Worm (Caenorhabditis elegans) whole organism, L3 larva: ENCODE results near the gene C18E9.7.

ENCODE experiments used
- ZK546.5 ChIP-seq: sonication (generic microtip); optimal IDR thresholded peaks from 2 replicates; lab custom pipeline; 2017; ENCODE audit warnings: missing biosample characterization, missing genetic modification characterization
- aly-2 ChIP-seq: fragments of 150-350 bp; optimal IDR thresholded peaks from 2 replicates; lab custom pipeline; 2014; ENCODE audit warnings: missing biosample characterization, missing genetic modification characterization
- ama-1 ChIP-seq: fragments of 150-350 bp; optimal IDR thresholded peaks from 2 replicates; lab custom pipeline; 2018
- ceh-16 ChIP-seq: sonication (generic microtip); optimal IDR thresholded peaks from 2 replicates; lab custom pipeline; 2017; ENCODE audit warnings: missing biosample characterization, missing genetic modification characterization
- ceh-28 ChIP-seq: fragments of 150-350 bp; optimal IDR thresholded peaks from 2 replicates; lab custom pipeline; 2014; ENCODE audit warnings: missing biosample characterization, missing genetic modification reagents, missing genetic modification characterization
- ceh-82 ChIP-seq: fragments of 150-350 bp; optimal IDR thresholded peaks from 2 replicates; lab custom pipeline; 2014; ENCODE audit warnings: missing biosample characterization, missing genetic modification characterization
- ceh-9 ChIP-seq: sonication (generic microtip); optimal IDR thresholded peaks from 2 replicates; lab custom pipeline; 2018; ENCODE audit warnings: missing biosample characterization, missing genetic modification characterization
- daf-12 ChIP-seq: fragments of 150-350 bp; optimal IDR thresholded peaks from 2 replicates; lab custom pipeline; 2014; ENCODE audit warnings: missing biosample characterization, missing genetic modification reagents, missing genetic modification characterization
- egl-5 ChIP-seq: fragments of 150-350 bp; optimal IDR thresholded peaks from 2 replicates; lab custom pipeline; 2017; ENCODE audit warnings: missing biosample characterization, missing genetic modification reagents, missing genetic modification characterization, inconsistent platforms
- elt-1 ChIP-seq: fragments of 150-350 bp; optimal IDR thresholded peaks from 2 replicates; lab custom pipeline; 2014; ENCODE audit warnings: missing biosample characterization, missing genetic modification characterization
- elt-2 ChIP-seq: sonication (generic microtip); optimal IDR thresholded peaks from 2 replicates; lab custom pipeline; 2016; ENCODE audit warnings: missing genetic modification reagents, mild to moderate bottlenecking, missing genetic modification characterization, missing compliant biosample characterization
- hmg-11 ChIP-seq: sonication (generic microtip); optimal IDR thresholded peaks from 2 replicates; lab custom pipeline; 2016; ENCODE audit warnings: missing genetic modification characterization, missing compliant biosample characterization
- jun-1 ChIP-seq: fragments of 150-350 bp; optimal IDR thresholded peaks from 2 replicates; lab custom pipeline; 2014; ENCODE audit warnings: missing biosample characterization, missing genetic modification reagents, missing genetic modification characterization
- lin-15B ChIP-seq: fragments of 150-350 bp; optimal IDR thresholded peaks from 2 replicates; lab custom pipeline; 2014; ENCODE audit warnings: missing biosample characterization, missing genetic modification characterization
- mdl-1 ChIP-seq: fragments of 150-350 bp; optimal IDR thresholded peaks from 2 replicates; lab custom pipeline; 2014; ENCODE audit warnings: missing biosample characterization, missing genetic modification characterization
- mml-1 ChIP-seq: fragments of 150-350 bp; sonication (generic microtip); optimal IDR thresholded peaks from 3 replicates; lab custom pipeline; 2014; ENCODE audit warnings: missing biosample characterization, missing genetic modification characterization
- nfya-1 ChIP-seq: sonication (generic microtip); optimal IDR thresholded peaks from 2 replicates; lab custom pipeline; 2017; ENCODE audit warnings: missing genetic modification characterization, mild to moderate bottlenecking, missing compliant biosample characterization, antibody characterized with exemption, moderate library complexity; ENCODE audit not compliant: insufficient read depth
- nhr-12 ChIP-seq: fragments of 150-350 bp; optimal IDR thresholded peaks from 2 replicates; lab custom pipeline; 2014; ENCODE audit warnings: missing biosample characterization, missing genetic modification characterization
- nhr-25 ChIP-seq: sonication (generic microtip); optimal IDR thresholded peaks from 2 replicates; lab custom pipeline; 2017; ENCODE audit warnings: missing biosample characterization, missing genetic modification characterization
- nhr-28 ChIP-seq: fragments of 150-350 bp; optimal IDR thresholded peaks from 2 replicates; lab custom pipeline; 2014; ENCODE audit warnings: missing biosample characterization, missing genetic modification characterization
- nhr-43 ChIP-seq: sonication (generic microtip); optimal IDR thresholded peaks from 2 replicates; lab custom pipeline; 2016; ENCODE audit warnings: mild to moderate bottlenecking, missing genetic modification characterization, missing compliant biosample characterization; ENCODE audit not compliant: poor library complexity, severe bottlenecking
- nhr-67 ChIP-seq: fragments of 150-350 bp; optimal IDR thresholded peaks from 2 replicates; lab custom pipeline; 2014; ENCODE audit warnings: missing biosample characterization, missing genetic modification characterization
- nhr-76 ChIP-seq: fragments of 150-350 bp; sonication (generic microtip); optimal IDR thresholded peaks from 5 replicates; lab custom pipeline; 2014; ENCODE audit warnings: missing biosample characterization, missing genetic modification characterization
- nhr-77 ChIP-seq: fragments of 150-350 bp; optimal IDR thresholded peaks from 2 replicates; lab custom pipeline; 2014; ENCODE audit warnings: missing biosample characterization, missing genetic modification characterization
- pha-4 ChIP-seq: fragments of 150-350 bp; optimal IDR thresholded peaks from 2 replicates; lab custom pipeline; 2014; ENCODE audit warnings: missing biosample characterization, missing genetic modification reagents, missing genetic modification characterization
- pqm-1 ChIP-seq: fragments of 150-350 bp; optimal IDR thresholded peaks from 2 replicates; lab custom pipeline; 2017; ENCODE audit warnings: missing biosample characterization, missing genetic modification characterization, inconsistent platforms
- snpc-4 ChIP-seq: fragments of 150-350 bp; optimal IDR thresholded peaks from 2 replicates; lab custom pipeline; 2014; ENCODE audit warnings: missing biosample characterization, missing genetic modification characterization
- unc-62 ChIP-seq: fragments of 150-350 bp; sonication (generic microtip); optimal IDR thresholded peaks from 4 replicates; lab custom pipeline; 2014; ENCODE audit warnings: missing biosample characterization, missing genetic modification reagents, missing genetic modification characterization
- ztf-11 ChIP-seq: fragments of 150-350 bp; optimal IDR thresholded peaks from 2 replicates; lab custom pipeline; 2014; ENCODE audit warnings: missing biosample characterization, missing genetic modification characterization

The C18E9.7 gene

DNA sequence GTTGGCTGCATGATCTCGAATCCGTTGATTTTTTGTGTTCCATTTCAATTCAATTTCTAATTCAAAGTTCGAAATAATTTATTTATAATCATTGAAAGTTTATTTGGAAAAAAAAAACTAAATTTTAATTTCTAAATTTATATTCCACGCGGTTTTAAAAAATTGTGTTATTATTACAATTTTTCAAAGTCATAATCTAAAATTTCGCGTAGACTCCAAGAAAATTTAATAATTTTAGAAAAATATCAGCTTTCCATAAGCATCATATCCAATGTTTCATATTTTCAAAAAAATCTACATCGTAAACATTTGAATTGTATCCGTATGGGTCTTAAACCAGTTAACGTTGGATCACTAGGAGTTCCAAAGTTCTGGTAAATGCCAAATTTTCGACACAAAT lies 17.7 kb upstream of the C18E9.7 start, which contains the start of gene F44G4.5:
Gene F44G4.5, minus strand, starts transcription at position 101 of the 400 bp plus-strand sequence.
- no peak for TF ChIP-seq hmg-11 (tag; lab: Kevin White, UChicago)
- TF ChIP-seq nhr-12 (tag; lab: Kevin White, UChicago): no peak
- no peak for TF ChIP-seq nfya-1 (tag; lab: Kevin White, UChicago)
- no peak for TF ChIP-seq ama-1
- TF ChIP-seq ceh-28 (tag; lab: Kevin White, UChicago): no peak
- no peak for TF ChIP-seq pha-4 (tag; lab: Kevin White, UChicago)
- no peak for TF ChIP-seq egl-5
- no peak for TF ChIP-seq ZK546.5 (tag; lab: Kevin White, UChicago)
- TF ChIP-seq nhr-28 (tag; lab: Kevin White, UChicago): no peak
- no peak for TF ChIP-seq snpc-4 (tag; lab: Kevin White, UChicago)
- TF ChIP-seq ceh-9 (tag; lab: Kevin White, UChicago): no peak
- no peak for TF ChIP-seq nhr-67

DNA sequence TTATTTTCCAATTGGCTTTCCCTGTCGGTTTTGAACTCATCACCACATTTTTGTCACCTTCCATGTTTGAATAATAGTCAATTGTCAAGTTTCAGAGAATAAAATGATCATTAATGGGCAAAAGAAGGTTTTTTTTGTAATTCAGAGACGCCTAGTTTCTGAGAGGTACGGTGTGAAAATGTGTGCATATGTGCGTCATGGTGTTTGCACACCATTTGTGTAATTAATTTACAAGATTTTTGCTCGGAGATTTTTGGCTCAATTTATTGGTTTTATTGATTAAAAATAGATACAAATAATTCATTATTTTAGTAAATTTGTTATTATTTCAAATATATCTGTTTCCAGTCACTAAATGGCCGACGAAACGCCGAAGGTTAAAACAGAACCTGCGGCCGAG lies 14.9 kb upstream of the C18E9.7 start, which contains the start of the genes F44G4.3 and tdp-1:
Gene F44G4.3, minus strand, starts transcription at position 184 of the 400 bp plus-strand sequence.
Gene tdp-1, plus strand, starts transcription at position 347 of the 400 bp plus-strand sequence.
- TF ChIP-seq pha-4 (tag; lab: Kevin White, UChicago) (peak; percentile 51), nfya-1 (tag; lab: Kevin White, UChicago) (peak; percentile 66), snpc-4 (tag; lab: Kevin White, UChicago) (no peak)

DNA sequence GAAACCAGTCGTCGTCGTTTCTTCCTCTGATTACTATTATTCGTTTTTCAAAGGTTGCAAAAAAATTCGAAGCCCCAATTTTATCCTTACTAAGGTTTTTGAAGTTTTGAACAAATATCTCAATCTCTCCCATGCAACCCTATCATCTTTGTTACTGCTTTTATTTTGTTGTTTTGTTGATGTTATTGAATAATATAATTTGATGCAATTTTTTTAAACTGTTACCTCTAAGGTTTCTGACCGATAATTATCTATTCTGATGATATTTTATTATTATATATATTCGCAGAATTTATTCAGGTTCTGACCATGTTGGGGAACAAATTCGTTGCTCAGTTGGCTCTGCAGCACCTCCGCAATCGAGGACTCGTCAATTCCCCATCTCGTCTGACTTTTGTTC lies 13.5 kb upstream of the C18E9.7 start, which contains the start of gene ndub-2:
Gene ndub-2, plus strand, starts transcription at position 301 of the 400 bp plus-strand sequence.
- TF ChIP-seq nhr-12 (tag; lab: Kevin White, UChicago): no peak
- TF ChIP-seq hmg-11 (tag; lab: Kevin White, UChicago): no peak
- TF ChIP-seq pqm-1 (tag; lab: Kevin White, UChicago): no peak
- no peak for TF ChIP-seq jun-1 (tag; lab: Kevin White, UChicago)
- TF ChIP-seq ceh-82 (tag; lab: Kevin White, UChicago): no peak
- TF ChIP-seq nhr-25 (tag; lab: Kevin White, UChicago): no peak
- TF ChIP-seq elt-1: no peak
- TF ChIP-seq pha-4 (tag; lab: Kevin White, UChicago): no peak
- TF ChIP-seq elt-2 (tag; lab: Kevin White, UChicago): no peak
- TF ChIP-seq egl-5: no peak
- no peak for TF ChIP-seq nhr-28 (tag; lab: Kevin White, UChicago)

DNA sequence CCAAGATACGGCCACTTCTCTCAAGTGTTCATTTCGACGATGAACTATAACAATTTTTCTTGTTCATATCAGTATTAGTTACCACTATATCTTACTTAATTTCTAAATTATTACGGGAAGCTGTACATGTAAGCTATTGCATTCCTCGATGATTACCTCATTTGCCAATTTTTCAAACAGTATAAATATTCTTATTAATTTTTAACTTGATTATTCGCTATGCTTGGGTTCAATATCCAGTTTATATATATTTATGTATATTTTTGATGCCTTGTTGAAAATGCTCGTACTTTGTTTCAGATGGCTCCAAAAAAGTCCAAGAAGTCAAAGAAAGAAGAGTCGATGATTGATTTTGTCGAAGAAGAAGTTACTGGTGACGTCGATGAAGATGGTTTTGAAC lies 11.8 kb upstream of the C18E9.7 start, which contains the start of gene F44G4.1:
Gene F44G4.1, plus strand, starts transcription at position 301 of the 400 bp plus-strand sequence.
- TF ChIP-seq mdl-1 (tag; lab: Kevin White, UChicago) (no peak), nhr-77 (tag; lab: Kevin White, UChicago) (no peak), elt-1 (no peak), aly-2 (tag; lab: Kevin White, UChicago) (no peak), unc-62 (no peak), ceh-9 (tag; lab: Kevin White, UChicago) (no peak), nhr-67 (no peak), nhr-43 (no peak)

DNA sequence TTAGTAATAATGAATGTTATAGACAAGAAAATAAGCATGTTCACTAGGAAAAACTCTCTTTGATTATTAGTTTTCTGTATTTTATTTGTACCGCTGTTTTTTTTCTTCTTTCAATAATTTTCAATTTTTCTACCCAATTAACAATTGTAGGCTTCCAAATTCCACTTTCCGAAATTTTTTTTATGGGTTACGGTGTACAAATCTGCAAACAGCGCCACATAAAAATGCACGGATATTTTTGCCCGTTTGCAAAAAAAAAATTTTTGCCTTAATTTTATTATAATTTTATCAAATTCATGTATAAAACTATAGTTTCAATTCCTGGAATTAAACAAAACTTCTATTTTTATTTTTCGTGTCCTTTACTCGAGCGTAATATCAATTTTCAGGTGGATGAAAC lies 10.2 kb upstream of the C18E9.7 start, which contains the start of gene ooc-5:
Gene ooc-5, plus strand, starts transcription at position 381 of the 400 bp plus-strand sequence.
- no peak for TF ChIP-seq nhr-28 (tag; lab: Kevin White, UChicago)
- no peak for TF ChIP-seq mml-1 (tag; lab: Kevin White, UChicago)
- TF ChIP-seq nfya-1 (tag; lab: Kevin White, UChicago): peak; percentile 42
- peak; percentile 44 for TF ChIP-seq pha-4 (tag; lab: Kevin White, UChicago)
- peak; percentile 44 for TF ChIP-seq egl-5

DNA sequence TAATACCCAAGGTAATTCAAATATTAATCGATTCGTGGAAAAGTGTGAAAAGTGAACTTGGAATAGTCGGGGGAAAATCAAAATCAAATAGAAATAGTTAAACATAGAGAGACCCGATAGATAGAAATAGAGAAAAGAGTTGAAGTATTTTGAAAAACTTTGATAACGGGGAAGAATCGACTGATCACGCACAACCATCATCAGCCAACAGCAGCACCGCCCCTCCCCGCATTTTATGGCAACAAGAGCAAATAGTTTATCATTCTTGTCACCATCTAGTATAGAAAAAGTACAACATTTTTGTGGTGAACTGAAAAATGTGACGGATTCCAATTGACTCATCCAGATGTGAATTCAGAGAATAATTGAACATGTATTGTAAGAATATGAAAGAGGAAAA lies 9.0 kb upstream of the C18E9.7 start:
- TF ChIP-seq elt-2 (tag; lab: Kevin White, UChicago) (peak; percentile 71), pqm-1 (tag; lab: Kevin White, UChicago) (peak; percentile 68), ztf-11 (tag; lab: Kevin White, UChicago) (no peak), daf-12 (tag; lab: Kevin White, UChicago) (no peak), hmg-11 (tag; lab: Kevin White, UChicago) (no peak), lin-15B (tag; lab: Kevin White, UChicago) (no peak), ceh-16 (tag; lab: Kevin White, UChicago) (no peak), ceh-28 (tag; lab: Kevin White, UChicago) (no peak), nhr-76 (tag; lab: Kevin White, UChicago) (no peak), nhr-28 (tag; lab: Kevin White, UChicago) (no peak)
- TF ChIP-seq, all 47 proteins: peak for 2
